Worm (Caenorhabditis elegans): ENCODE data around the gene F13H10.5.

DNA sequence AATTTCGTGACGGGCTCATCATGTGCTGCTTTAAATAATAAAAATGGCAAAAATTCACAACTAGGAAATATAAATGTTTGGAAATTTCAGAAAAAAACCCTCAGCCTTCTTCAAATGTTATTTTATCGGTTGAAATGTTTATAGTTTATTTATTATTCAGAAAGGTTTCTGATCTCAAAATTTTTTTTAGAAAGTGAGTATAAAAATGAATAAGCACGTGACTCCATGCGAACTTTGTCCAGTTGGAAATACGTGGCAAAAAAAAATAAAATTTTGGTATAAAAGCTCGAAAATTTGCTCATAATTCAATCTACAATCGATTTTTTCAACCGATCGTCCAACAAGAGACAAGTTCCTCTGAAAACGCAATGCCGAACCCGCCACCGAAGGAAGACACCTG is 41.3 kb upstream of the F13H10.5 start, which contains the start of gene nsph-3.1:
- TF ChIP-seq hmbx-1 (tag; optimal IDR thresholded peaks at IDR 0.05) (no peak), ama-1 (optimal IDR thresholded peaks at IDR 0.05) (no peak), aly-1 (tag; optimal IDR thresholded peaks at IDR 0.05) (no peak), tbx-37 (GFP tag; conservative IDR thresholded peaks at IDR 0.05) (no peak), flt-1 (GFP tag; IDR thresholded peaks at IDR 0.05) (no peak), hnd-1 (tag; optimal IDR thresholded peaks at IDR 0.05) (no peak), tbx-11 (GFP tag; IDR thresholded peaks at IDR 0.05) (no peak), hmg-4 (GFP tag; optimal IDR thresholded peaks at IDR 0.05) (no peak)

All from whole organism, early embryonic.